Fruit fly (Drosophila melanogaster): ENCODE data around the gene neo.

The neo gene

DNA sequence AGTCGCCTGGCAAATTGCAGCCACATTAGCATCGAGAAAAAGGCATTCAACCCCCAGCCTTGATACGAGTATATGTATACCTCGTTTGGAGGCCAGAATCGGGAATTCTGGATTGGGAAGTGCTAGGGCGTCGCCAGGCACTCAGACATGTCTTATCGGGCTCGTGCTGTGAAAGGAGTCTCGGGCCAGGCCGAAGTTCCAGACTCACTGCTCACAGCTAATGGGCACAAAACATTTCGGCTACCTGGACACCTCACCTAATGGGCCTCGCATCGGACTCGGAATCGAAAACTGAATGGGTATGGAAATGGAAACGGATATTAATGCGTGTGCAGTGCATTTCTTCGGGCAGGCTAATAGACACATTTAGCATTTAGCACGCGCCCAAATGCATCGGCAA is 48.0 kb upstream of the neo start (continued):
- 0 out of 3 replicates have a peak, but pooled peaks have one; percentile 20 for TF ChIP-seq Opbp (GFP tag; IDR thresholded peaks at IDR 0.05; ENCODE audit: partially characterized antibody)
- no peak for TF ChIP-seq CG5245 (GFP tag; optimal IDR thresholded peaks at IDR 0.05)
- TF ChIP-seq crol (GFP tag; IDR thresholded peaks at IDR 0.05), result no peak
- TF ChIP-seq CG9876 (GFP tag; optimal IDR thresholded peaks at IDR 0.05), result no peak
- TF ChIP-seq kay (GFP tag; optimal IDR thresholded peaks at IDR 0.05), result no peak
- TF ChIP-seq lola (GFP tag; optimal IDR thresholded peaks at IDR 0.05), result no peak
- TF ChIP-seq CG1602 (GFP tag; optimal IDR thresholded peaks at IDR 0.05), result no peak
- no peak for TF ChIP-seq CG6272 (GFP tag; IDR thresholded peaks at IDR 0.05)
- no peak for TF ChIP-seq ind (GFP tag; optimal IDR thresholded peaks at IDR 0.05)
- TF ChIP-seq knrl (GFP tag; IDR thresholded peaks at IDR 0.05; ENCODE audit: partially characterized antibody), result no peak
- no peak for TF ChIP-seq otp (GFP tag; IDR thresholded peaks at IDR 0.05)
- no peak for TF ChIP-seq CG10209 (GFP tag; optimal IDR thresholded peaks at IDR 0.05)
- no peak for TF ChIP-seq prd (optimal IDR thresholded peaks at IDR 0.05)
- 0 out of 3 replicates have a peak, but pooled peaks have one; percentile 13 for TF ChIP-seq prd (GFP tag; IDR thresholded peaks at IDR 0.05)
- no peak for TF ChIP-seq CG6175 (GFP tag; IDR thresholded peaks at IDR 0.05)
- no peak for TF ChIP-seq Meics (GFP tag; optimal IDR thresholded peaks at IDR 0.05)
- TF ChIP-seq D (optimal IDR thresholded peaks at IDR 0.05), result peak; percentile 11
- no peak for TF ChIP-seq D (GFP tag; optimal IDR thresholded peaks at IDR 0.05)
- TF ChIP-seq CG9727 (GFP tag; optimal IDR thresholded peaks at IDR 0.05), result no peak
- TF ChIP-seq gfzf (GFP tag; optimal IDR thresholded peaks at IDR 0.05), result no peak
- TF ChIP-seq schlank (tag; optimal IDR thresholded peaks at IDR 0.05), result no peak
- peak; percentile 54 for TF ChIP-seq CG13894 (tag; optimal IDR thresholded peaks at IDR 0.05)

DNA sequence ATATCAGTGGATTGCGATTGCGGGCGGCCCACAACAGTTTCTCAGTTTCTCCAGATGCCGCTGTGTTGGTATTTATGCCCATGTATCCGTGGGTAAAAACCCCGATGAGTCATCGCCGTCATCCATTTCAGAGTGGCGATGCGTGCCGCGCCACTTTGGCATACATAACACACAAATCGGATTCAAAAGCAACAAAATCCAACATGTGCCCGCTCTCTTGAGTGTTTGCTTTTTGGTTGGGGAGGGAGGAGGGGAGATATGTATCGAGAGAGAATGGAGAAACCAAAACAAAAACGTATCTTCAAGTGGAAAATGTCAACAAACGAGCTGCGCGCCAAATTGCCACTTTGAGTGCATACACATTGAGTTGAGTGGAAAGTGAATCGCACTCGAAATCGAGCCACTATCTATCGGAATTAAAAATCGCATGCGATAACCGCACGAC is 47.3 kb upstream of the neo start:
- TF ChIP-seq pan (optimal IDR thresholded peaks at IDR 0.05) (no peak), pan (GFP tag; optimal IDR thresholded peaks at IDR 0.05 in 1 of 2, IDR thresholded peaks at IDR 0.05 in 1 of 2) (no peak), Doc3 (GFP tag; IDR thresholded peaks at IDR 0.05; ENCODE audit: partially characterized antibody) (no peak), CG6683 (GFP tag; optimal IDR thresholded peaks at IDR 0.05) (no peak), CG10321 (GFP tag; IDR thresholded peaks at IDR 0.05) (no peak), zf30C (GFP tag; optimal IDR thresholded peaks at IDR 0.05) (no peak), gce (GFP tag; IDR thresholded peaks at IDR 0.05) (0 out of 3 replicates have a peak, but pooled peaks have one; percentile 38), Stat92E (GFP tag; optimal IDR thresholded peaks at IDR 0.05) (peak in 1 of 3 experiments; percentile 85), CG11456 (GFP tag; IDR thresholded peaks at IDR 0.05) (no peak), CG6791 (GFP tag; IDR thresholded peaks at IDR 0.05; ENCODE audit: partially characterized antibody) (peak; percentile 6; the same call in 2 of the 3 replicates), chinmo (GFP tag; IDR thresholded peaks at IDR 0.05; ENCODE audit: partially characterized antibody) (peak; percentile 99), esg (GFP tag; conservative IDR thresholded peaks at IDR 0.05) (no peak), CG2129 (GFP tag; IDR thresholded peaks at IDR 0.05; ENCODE audit: partially characterized antibody) (0 out of 2 replicates have a peak, but pooled peaks have one; percentile 13), CG42726 (GFP tag; IDR thresholded peaks at IDR 0.05; ENCODE audit: partially characterized antibody) (no peak), sens-2 (GFP tag; IDR thresholded peaks at IDR 0.05) (no peak), CG14667 (GFP tag; IDR thresholded peaks at IDR 0.05) (no peak), tna (GFP tag; IDR thresholded peaks at IDR 0.05; ENCODE audit: partially characterized antibody) (peak; percentile 62; the same call in 1 of the 2 replicates), ttk (GFP tag; IDR thresholded peaks at IDR 0.05) (no peak), CG13894 (tag; optimal IDR thresholded peaks at IDR 0.05) (peak; percentile 69), CG10462 (GFP tag; optimal IDR thresholded peaks at IDR 0.05) (no peak), CG13287 (GFP tag; IDR thresholded peaks at IDR 0.05; ENCODE audit: partially characterized antibody) (peak; percentile 68), NK7.1 (GFP tag; optimal IDR thresholded peaks at IDR 0.05) (no peak), Ravus (GFP tag; IDR thresholded peaks at IDR 0.05) (no peak), grau (tag; optimal IDR thresholded peaks at IDR 0.05) (no peak), Eip74EF (GFP tag; optimal IDR thresholded peaks at IDR 0.05) (no peak), CG2875 (GFP tag; optimal IDR thresholded peaks at IDR 0.05) (peak; percentile 45), gt (GFP tag; IDR thresholded peaks at IDR 0.05) (no peak), ken (GFP tag; IDR thresholded peaks at IDR 0.05) (peak; percentile 23; the same call in 1 of the 3 replicates), inv (GFP tag; IDR thresholded peaks at IDR 0.05; ENCODE audit: partially characterized antibody) (peak; percentile 33; the same call in 1 of the 2 replicates)

All from whole organism, embryonic.